Fruit fly (Drosophila melanogaster): ENCODE data around the gene CG2310.
A peak's percentile ranks its signal among the peaks of the same experiment; 100 is the strongest.

The CG2310 gene

DNA sequence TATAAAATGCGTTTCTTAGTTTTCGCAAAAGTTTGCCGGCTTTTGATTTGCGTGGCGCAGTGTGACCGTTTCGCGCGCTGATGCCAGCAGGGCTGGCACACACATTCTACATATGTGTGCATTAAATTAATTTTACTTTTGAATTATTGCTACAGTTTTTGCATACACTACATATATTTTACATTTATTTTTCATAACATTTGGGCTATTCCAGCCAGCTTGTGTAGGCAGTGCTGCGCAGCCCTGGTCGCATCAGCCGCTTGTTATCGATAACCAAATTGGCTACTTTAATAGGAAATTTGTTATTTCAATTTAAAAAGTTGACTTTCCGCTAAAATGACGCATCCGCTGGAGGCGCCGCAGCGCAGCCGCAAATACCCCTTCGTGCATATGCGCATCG lies 4.1 kb downstream of the CG2310 start, which contains the start of the genes CG2321 and CG2006 (continued):
- no peak for TF ChIP-seq luna (GFP tag; optimal IDR thresholded peaks at IDR 0.05)
- peak; percentile 66 for TF ChIP-seq Hmr (GFP tag; optimal IDR thresholded peaks at IDR 0.05)
- TF ChIP-seq sr (GFP tag; IDR thresholded peaks at IDR 0.05): no peak
- no peak for TF ChIP-seq CG12236 (GFP tag; optimal IDR thresholded peaks at IDR 0.05)
- peak; percentile 58 for TF ChIP-seq CG16813 (GFP tag; IDR thresholded peaks at IDR 0.05; ENCODE audit: partially characterized antibody)
- peak; percentile 52; the same call in 1 of the 2 replicates for TF ChIP-seq sna (GFP tag; IDR thresholded peaks at IDR 0.05; ENCODE audit: partially characterized antibody)
- no peak for TF ChIP-seq Taf1 (GFP tag; IDR thresholded peaks at IDR 0.05)
- peak; percentile 63; the same call in 1 of the 3 replicates for TF ChIP-seq Dbx (GFP tag; IDR thresholded peaks at IDR 0.05)
- no peak for TF ChIP-seq CrebB (tag; optimal IDR thresholded peaks at IDR 0.05)
- TF ChIP-seq da (GFP tag; optimal IDR thresholded peaks at IDR 0.05): no peak
- TF ChIP-seq CG10979 (tag; optimal IDR thresholded peaks at IDR 0.05): peak; percentile 53
- TF ChIP-seq esg (GFP tag; conservative IDR thresholded peaks at IDR 0.05): 0 out of 2 replicates have a peak, but pooled peaks have one; percentile 6
- TF ChIP-seq fd64A (GFP tag; optimal IDR thresholded peaks at IDR 0.05): no peak
- no peak for TF ChIP-seq CG2202 (tag; optimal IDR thresholded peaks at IDR 0.05)
- peak; percentile 85 for TF ChIP-seq E2f2 (GFP tag; IDR thresholded peaks at IDR 0.05)
- TF ChIP-seq Stat92E (GFP tag; optimal IDR thresholded peaks at IDR 0.05): peak in 1 of 3 experiments; percentile 57
- no peak for TF ChIP-seq CG15269 (tag; optimal IDR thresholded peaks at IDR 0.05)
- peak; percentile 93 for TF ChIP-seq sens (GFP tag)
- peak; percentile 47 for TF ChIP-seq twi (tag; optimal IDR thresholded peaks at IDR 0.05)
- no peak for TF ChIP-seq dati (GFP tag; IDR thresholded peaks at IDR 0.05)
- 0 out of 2 replicates have a peak, but pooled peaks have one; percentile 7 for TF ChIP-seq ap (GFP tag; IDR thresholded peaks at IDR 0.05)
- peak; percentile 31 for TF ChIP-seq CG34376 (GFP tag; optimal IDR thresholded peaks at IDR 0.05)
- peak; percentile 48; the same call in 1 of the 2 replicates for TF ChIP-seq CG6272 (GFP tag; IDR thresholded peaks at IDR 0.05)
- TF ChIP-seq CG33213 (GFP tag; optimal IDR thresholded peaks at IDR 0.05): peak; percentile 65
- peak; percentile 33 for TF ChIP-seq CG11085 (GFP tag; IDR thresholded peaks at IDR 0.05)
- TF ChIP-seq Mad (GFP tag; optimal IDR thresholded peaks at IDR 0.05): peak; percentile 54
- TF ChIP-seq dm (GFP tag; optimal IDR thresholded peaks at IDR 0.05): peak; percentile 54
- TF ChIP-seq CG8924 (tag; optimal IDR thresholded peaks at IDR 0.05): peak; percentile 20
- peak; percentile 92 for TF ChIP-seq CG9797 (GFP tag; optimal IDR thresholded peaks at IDR 0.05)
- TF ChIP-seq nom (GFP tag; optimal IDR thresholded peaks at IDR 0.05): peak; percentile 14
- TF ChIP-seq Dip2 (GFP tag; IDR thresholded peaks at IDR 0.05): no peak
- no peak for TF ChIP-seq grn (GFP tag; optimal IDR thresholded peaks at IDR 0.05)
- TF ChIP-seq B-H2 (GFP tag; optimal IDR thresholded peaks at IDR 0.05): peak; percentile 71
- TF ChIP-seq CG10267 (tag; optimal IDR thresholded peaks at IDR 0.05): peak; percentile 64
- peak; percentile 80 for TF ChIP-seq CG12659 (GFP tag; optimal IDR thresholded peaks at IDR 0.05)
- TF ChIP-seq CG1792 (GFP tag; optimal IDR thresholded peaks at IDR 0.05): peak; percentile 20
- TF ChIP-seq CG6689 (GFP tag; IDR thresholded peaks at IDR 0.05): peak; percentile 39; the same call in 1 of the 2 replicates
- no peak for TF ChIP-seq toy (GFP tag; IDR thresholded peaks at IDR 0.05)
- no peak for TF ChIP-seq CG8944 (GFP tag; optimal IDR thresholded peaks at IDR 0.05)
- no peak for TF ChIP-seq CG10462 (GFP tag; optimal IDR thresholded peaks at IDR 0.05)
- TF ChIP-seq CG30020 (tag; optimal IDR thresholded peaks at IDR 0.05): peak; percentile 56
- TF ChIP-seq wor (GFP tag; IDR thresholded peaks at IDR 0.05): no peak
- no peak for TF ChIP-seq dmrt99B (tag; optimal IDR thresholded peaks at IDR 0.05)
- no peak for TF ChIP-seq CG13296 (GFP tag; optimal IDR thresholded peaks at IDR 0.05)
- no peak for TF ChIP-seq crc (GFP tag; optimal IDR thresholded peaks at IDR 0.05)
- TF ChIP-seq CG9437 (GFP tag; optimal IDR thresholded peaks at IDR 0.05): no peak
- TF ChIP-seq CG18476 (GFP tag; optimal IDR thresholded peaks at IDR 0.05): peak; percentile 7
- peak; percentile 93 for TF ChIP-seq pzg (GFP tag; optimal IDR thresholded peaks at IDR 0.05)
- peak; percentile 57; the same call in 3 of the 4 replicates for TF ChIP-seq Gug (GFP tag; IDR thresholded peaks at IDR 0.05)
- no peak for TF ChIP-seq Hey (tag; optimal IDR thresholded peaks at IDR 0.05)
- TF ChIP-seq dysf (GFP tag; IDR thresholded peaks at IDR 0.05): peak; percentile 73
